Fruit fly (Drosophila melanogaster) whole organism, embryonic: ENCODE measurements around the gene Coq7.
A peak's percentile ranks its signal among the peaks of the same experiment; 100 is the strongest.

Experiments
- ATbp ChIP-seq: fragments of 200-800 bp; sonication (Bioruptor generic); optimal IDR thresholded peaks from 2 replicates; lab custom pipeline; 2017; ENCODE audit warnings: missing biosample characterization, mild to moderate bottlenecking, missing genetic modification characterization, missing genetic modification reagents
- Adf1 ChIP-seq: fragments of 200-800 bp; sonication (Bioruptor generic); IDR thresholded peaks from 2 replicates; pipeline ENCODE4 v1.3.6; 2022; ENCODE audit warnings: missing biosample characterization, missing genetic modification characterization
- CG11456 ChIP-seq: fragments of 200-800 bp; sonication (Bioruptor generic); IDR thresholded peaks from 3 replicates; pipeline ENCODE4 v1.3.6; 2022; ENCODE audit warnings: missing biosample characterization, missing genetic modification characterization
- CG11695 ChIP-seq: fragments of 200-800 bp; sonication (Bioruptor generic); IDR thresholded peaks from 3 replicates; pipeline ENCODE4 v1.3.6; 2022; ENCODE audit warnings: missing biosample characterization, missing genetic modification characterization
- CG12391 ChIP-seq: fragments of 200-800 bp; sonication (Bioruptor generic); optimal IDR thresholded peaks from 3 replicates; lab custom pipeline; 2018; ENCODE audit warnings: missing biosample characterization, mild to moderate bottlenecking, missing genetic modification characterization, moderate library complexity
- CG14441 ChIP-seq: fragments of 200-800 bp; sonication (Bioruptor generic); IDR thresholded peaks from 2 replicates; pipeline ENCODE4 v1.3.6; 2022; ENCODE audit warnings: missing biosample characterization, missing genetic modification characterization
- CG14710 ChIP-seq: fragments of 200-800 bp; sonication (Bioruptor generic); optimal IDR thresholded peaks from 3 replicates; lab custom pipeline; 2019; ENCODE audit warnings: missing biosample characterization, mild to moderate bottlenecking, missing genetic modification characterization, moderate library complexity
- CG15011 ChIP-seq: fragments of 200-800 bp; sonication (Bioruptor generic); optimal IDR thresholded peaks from 3 replicates; lab custom pipeline; 2018; ENCODE audit warnings: missing biosample characterization, mild to moderate bottlenecking, missing genetic modification characterization
- CG1529 ChIP-seq: fragments of 200-800 bp; sonication (Bioruptor generic); optimal IDR thresholded peaks from 3 replicates; lab custom pipeline; 2018; ENCODE audit warnings: missing biosample characterization, missing genetic modification characterization
- CG16815 ChIP-seq: fragments of 200-800 bp; sonication (Bioruptor generic); optimal IDR thresholded peaks from 3 replicates; lab custom pipeline; 2017; ENCODE audit warnings: missing biosample characterization, mild to moderate bottlenecking, missing genetic modification characterization
- CG17361 ChIP-seq: fragments of 200-800 bp; sonication (Bioruptor generic); IDR thresholded peaks from 3 replicates; pipeline ENCODE4 v1.3.6; 2022; ENCODE audit warnings: missing biosample characterization, missing genetic modification characterization
- CG18011 ChIP-seq: fragments of 200-800 bp; sonication (Bioruptor generic); optimal IDR thresholded peaks from 2 replicates; lab custom pipeline; 2017; ENCODE audit warnings: missing biosample characterization, missing genetic modification characterization, mild to moderate bottlenecking, moderate library complexity, missing genotype
- CG18262 ChIP-seq: fragments of 200-800 bp; optimal IDR thresholded peaks from 3 replicates; lab custom pipeline; 2019; ENCODE audit warnings: missing biosample characterization, mild to moderate bottlenecking, missing genetic modification characterization, moderate library complexity
- CG2120 ChIP-seq: fragments of 200-800 bp; sonication (Bioruptor generic); optimal IDR thresholded peaks from 3 replicates; lab custom pipeline; 2016; ENCODE audit warnings: missing biosample characterization, missing genetic modification characterization
- CG31224 ChIP-seq: fragments of 200-800 bp; sonication (Bioruptor generic); IDR thresholded peaks from 2 replicates; pipeline ENCODE4 v1.3.6; 2022; ENCODE audit warnings: missing biosample characterization, missing genetic modification characterization
- CG32767 ChIP-seq: fragments of 200-800 bp; sonication (Bioruptor generic); IDR thresholded peaks from 2 replicates; pipeline ENCODE4 v1.3.6; 2022; ENCODE audit warnings: missing biosample characterization, missing genetic modification characterization
- CG3726 ChIP-seq: fragments of 200-800 bp; sonication (Bioruptor generic); IDR thresholded peaks from 3 replicates; pipeline ENCODE4, ENCODE4 v1.3.6; 2022; ENCODE audit warnings: missing biosample characterization, missing genetic modification characterization
- CG7372 ChIP-seq: fragments of 200-800 bp; sonication (Bioruptor generic); IDR thresholded peaks from 2 replicates; pipeline ENCODE4 v1.3.6; 2022; ENCODE audit warnings: missing biosample characterization, missing genetic modification characterization
- CG8281 ChIP-seq: fragments of 200-800 bp; sonication (Bioruptor generic); optimal IDR thresholded peaks from 2 replicates; lab custom pipeline; 2018; ENCODE audit warnings: missing biosample characterization, mild to moderate bottlenecking, missing genetic modification characterization, moderate library complexity
- Chrac-16 ChIP-seq: fragments of 200-800 bp; sonication (Bioruptor generic); optimal IDR thresholded peaks from 3 replicates; lab custom pipeline; 2016; ENCODE audit warnings: missing biosample characterization, missing genetic modification characterization
- Fer2 ChIP-seq: fragments of 200-800 bp; sonication (Bioruptor generic); optimal IDR thresholded peaks from 2 replicates; lab custom pipeline; 2018; ENCODE audit warnings: missing biosample characterization, mild to moderate bottlenecking, missing genetic modification characterization, moderate library complexity
- HHEX ChIP-seq: fragments of 200-800 bp; sonication (Bioruptor generic); optimal IDR thresholded peaks from 3 replicates; lab custom pipeline; 2017; ENCODE audit warnings: missing biosample characterization, mild to moderate bottlenecking, missing genetic modification characterization, missing genetic modification reagents
- MBD-R2 ChIP-seq: fragments of 200-800 bp; sonication (Bioruptor generic); IDR thresholded peaks from 2 replicates; pipeline ENCODE4 v1.3.6; 2022; ENCODE audit warnings: missing biosample characterization, missing genetic modification characterization
- Nf-YA ChIP-seq: fragments of 200-800 bp; sonication (Bioruptor generic); IDR thresholded peaks from 2 replicates; pipeline ENCODE4 v1.3.6; 2022; ENCODE audit warnings: missing biosample characterization, missing genetic modification characterization
- Nf-YC ChIP-seq: fragments of 200-800 bp; optimal IDR thresholded peaks from 3 replicates; lab custom pipeline; 2019; ENCODE audit warnings: missing biosample characterization, mild to moderate bottlenecking, missing genetic modification characterization, moderate library complexity
- Tbp ChIP-seq: fragments of >200 bp; optimal IDR thresholded peaks from 2 replicates; lab custom pipeline; 2018; ENCODE audit warnings: missing biosample characterization, missing genetic modification characterization
- Usf ChIP-seq: fragments of 200-800 bp; sonication (Bioruptor generic); optimal IDR thresholded peaks from 2 replicates; lab custom pipeline; 2017; ENCODE audit warnings: missing genotype, missing biosample characterization, missing genetic modification characterization
- abd-A ChIP-seq: fragments of 200-800 bp; sonication (Bioruptor generic); optimal IDR thresholded peaks from 3 replicates; lab custom pipeline; 2019; ENCODE audit warnings: missing biosample characterization, mild to moderate bottlenecking, missing genetic modification characterization, moderate library complexity
- amos ChIP-seq: fragments of 200-800 bp; sonication (Bioruptor generic); IDR thresholded peaks from 2 replicates; pipeline ENCODE4 v1.3.6; 2022; ENCODE audit warnings: missing biosample characterization, missing genetic modification characterization; ENCODE audit not compliant: partially characterized antibody
- bigmax ChIP-seq: fragments of 200-800 bp; sonication (Bioruptor generic); optimal IDR thresholded peaks from 2 replicates; lab custom pipeline; 2018; ENCODE audit warnings: missing biosample characterization, mild to moderate bottlenecking, missing genetic modification characterization
- chm ChIP-seq: fragments of 200-800 bp; sonication (Bioruptor generic); IDR thresholded peaks from 2 replicates; pipeline ENCODE4 v1.3.6; 2022; ENCODE audit warnings: missing biosample characterization, missing genetic modification characterization
- dati ChIP-seq: fragments of 200-800 bp; sonication (Bioruptor generic); IDR thresholded peaks from 2 replicates; pipeline ENCODE4 v1.3.6; 2022; ENCODE audit warnings: missing biosample characterization, missing genetic modification characterization
- dm ChIP-seq: fragments of 200-800 bp; sonication (Bioruptor generic); optimal IDR thresholded peaks from 3 replicates; lab custom pipeline; 2016; ENCODE audit warnings: missing biosample characterization, missing genetic modification characterization
- dmrt11E ChIP-seq: fragments of 200-800 bp; sonication (Bioruptor generic); optimal IDR thresholded peaks from 3 replicates; lab custom pipeline; 2018; ENCODE audit warnings: missing biosample characterization, mild to moderate bottlenecking, missing genetic modification characterization, moderate library complexity
- dmrt99B ChIP-seq: fragments of 200-800 bp; sonication (Bioruptor generic); optimal IDR thresholded peaks from 2 replicates; lab custom pipeline; 2018; ENCODE audit warnings: missing biosample characterization, mild to moderate bottlenecking, missing genetic modification characterization, moderate library complexity
- ewg ChIP-seq: fragments of 200-800 bp; sonication (Bioruptor generic); optimal IDR thresholded peaks from 3 replicates; lab custom pipeline; 2017; ENCODE audit warnings: mild to moderate bottlenecking, missing biosample characterization, missing genetic modification reagents, missing genetic modification characterization
- fd3F ChIP-seq: fragments of 200-800 bp; sonication (Bioruptor generic); optimal IDR thresholded peaks from 2 replicates; lab custom pipeline; 2018; ENCODE audit warnings: missing biosample characterization, mild to moderate bottlenecking, missing genetic modification characterization, moderate library complexity
- ftz-f1 ChIP-seq: fragments of 200-800 bp; sonication (Bioruptor generic); optimal IDR thresholded peaks from 2 replicates; lab custom pipeline; 2016; ENCODE audit warnings: missing biosample characterization, missing genetic modification characterization
- gce ChIP-seq: fragments of 200-800 bp; sonication (Bioruptor generic); IDR thresholded peaks from 3 replicates; pipeline ENCODE4 v1.3.6; 2022; ENCODE audit warnings: missing biosample characterization, missing genetic modification characterization
- gsb-n ChIP-seq: fragments of 200-800 bp; sonication (Bioruptor generic); optimal IDR thresholded peaks from 3 replicates; lab custom pipeline; 2018; ENCODE audit warnings: missing biosample characterization, mild to moderate bottlenecking, missing genetic modification characterization
- lilli ChIP-seq: fragments of 200-800 bp; sonication (Bioruptor generic); optimal IDR thresholded peaks from 3 replicates; lab custom pipeline; 2016; ENCODE audit warnings: missing biosample characterization, missing genetic modification characterization
- nerfin-1 ChIP-seq: fragments of 200-800 bp; sonication (Bioruptor generic); optimal IDR thresholded peaks from 3 replicates; lab custom pipeline; 2019; ENCODE audit warnings: missing biosample characterization, mild to moderate bottlenecking, missing genetic modification characterization, moderate library complexity
- nom ChIP-seq: fragments of 200-800 bp; sonication (Bioruptor generic); optimal IDR thresholded peaks from 2 replicates; lab custom pipeline; 2017; ENCODE audit warnings: missing biosample characterization, missing genetic modification characterization, mild to moderate bottlenecking, moderate library complexity, missing genetic modification reagents
- pb ChIP-seq: fragments of 200-800 bp; sonication (Bioruptor generic); optimal IDR thresholded peaks from 3 replicates; lab custom pipeline; 2016; ENCODE audit warnings: missing biosample characterization, missing genetic modification characterization
- sc ChIP-seq, 3 experiments: fragments of >200 bp in 2 of 3; fragments of 200-800 bp in 1 of 3; sonication (Bioruptor generic) in 1 of 3; optimal IDR thresholded peaks; 2 replicates in 2 of 3; 3 replicates in 1 of 3; lab custom pipeline; 2017; ENCODE audit warnings: mild to moderate bottlenecking in 1 of 3, missing biosample characterization in 1 of 3, missing genetic modification characterization in 1 of 3, missing genetic modification reagents in 1 of 3
- sug ChIP-seq: fragments of 200-800 bp; optimal IDR thresholded peaks from 2 replicates; lab custom pipeline; 2019; ENCODE audit warnings: missing biosample characterization, mild to moderate bottlenecking, missing genetic modification characterization, moderate library complexity
- toy ChIP-seq: fragments of 200-800 bp; sonication (Bioruptor generic); IDR thresholded peaks from 2 replicates; pipeline ENCODE4 v1.3.6; 2022; ENCODE audit warnings: missing biosample characterization, missing genetic modification characterization
- twi ChIP-seq: fragments of 200-800 bp; optimal IDR thresholded peaks from 2 replicates; lab custom pipeline; 2019; ENCODE audit warnings: missing biosample characterization, mild to moderate bottlenecking, missing genetic modification characterization, moderate library complexity
- vvl ChIP-seq: fragments of 200-800 bp; sonication (Bioruptor generic); IDR thresholded peaks from 2 replicates; pipeline ENCODE4 v1.3.6; 2022; ENCODE audit warnings: missing biosample characterization, missing genetic modification characterization
- z ChIP-seq: fragments of 200-800 bp; sonication (Bioruptor generic); IDR thresholded peaks from 3 replicates; pipeline ENCODE4 v1.3.6; 2022; ENCODE audit warnings: missing biosample characterization, missing genetic modification characterization
- zfh1 ChIP-seq: fragments of 200-800 bp; sonication (Bioruptor generic); IDR thresholded peaks from 3 replicates; pipeline ENCODE4 v1.3.6; 2022; ENCODE audit warnings: missing biosample characterization, missing genetic modification characterization

The Coq7 gene

DNA sequence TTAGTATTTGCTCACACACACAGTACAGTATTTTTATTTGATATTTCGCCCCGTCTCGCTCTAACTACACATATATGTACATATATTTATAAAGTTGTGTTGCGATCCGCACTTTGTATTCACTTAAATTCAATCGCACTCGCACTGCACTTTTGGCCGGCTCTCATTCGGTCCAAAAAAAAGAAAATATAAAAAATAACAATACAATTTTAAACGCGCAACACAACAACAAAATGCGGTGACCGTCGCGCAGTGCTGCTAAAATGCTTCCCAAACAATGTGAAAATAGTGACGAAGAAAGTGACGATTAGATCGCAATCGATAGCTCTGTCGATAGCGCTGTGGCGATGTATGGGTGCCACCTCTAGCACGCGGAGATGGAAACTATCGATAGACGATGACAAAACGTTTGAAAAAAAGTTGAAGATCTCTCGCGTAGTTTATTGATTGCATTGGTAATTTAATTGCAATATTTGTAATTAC lies 32.3 kb downstream of the Coq7 start, which contains the start of the genes C3G and pod1 (continued):
- TF ChIP-seq zfh1 (GFP tag; lab: Robert Waterston, UW) (0 out of 3 replicates have a peak, but pooled peaks have one; percentile 40), vvl (GFP tag; lab: Robert Waterston, UW) (peak; percentile 56; the same call in 1 of the 2 replicates), amos (peak; percentile 100), abd-A (tag; lab: Kevin White, UChicago) (peak; percentile 11), CG14441 (no peak), bigmax (GFP tag; lab: Kevin White, UChicago) (no peak), CG7372 (GFP tag; lab: Robert Waterston, UW) (no peak), chm (GFP tag; lab: Robert Waterston, UW) (no peak), nerfin-1 (peak; percentile 23), twi (tag; lab: Kevin White, UChicago) (no peak), z (GFP tag; lab: Robert Waterston, UW) (no peak), CG18262 (no peak), CG8281 (tag; lab: Kevin White, UChicago) (no peak), CG17361 (GFP tag; lab: Robert Waterston, UW) (no peak), sug (peak; percentile 58), Adf1 (GFP tag; lab: Robert Waterston, UW) (no peak), dmrt99B (tag; lab: Kevin White, UChicago) (no peak), dm (no peak), ATbp (GFP tag; lab: Kevin White, UChicago) (no peak), HHEX (GFP tag; lab: Kevin White, UChicago) (no peak), lilli (peak; percentile 54), dmrt11E (tag; lab: Kevin White, UChicago) (no peak), CG18011 (GFP tag; lab: Kevin White, UChicago) (peak; percentile 23), CG12391 (tag; lab: Kevin White, UChicago) (peak; percentile 58), gsb-n (tag; lab: Kevin White, UChicago) (no peak), pb (GFP tag; lab: Kevin White, UChicago) (peak; percentile 26), CG11695 (no peak), ftz-f1 (GFP tag; lab: Kevin White, UChicago) (peak; percentile 45), CG11456 (GFP tag; lab: Robert Waterston, UW) (peak; percentile 76; the same call in 2 of the 3 replicates), CG16815 (no peak), CG14710 (peak; percentile 55), Usf (GFP tag; lab: Kevin White, UChicago) (no peak), dati (GFP tag; lab: Robert Waterston, UW) (no peak), MBD-R2 (GFP tag; lab: Robert Waterston, UW) (peak; percentile 69), CG31224 (no peak), CG2120 (GFP tag; lab: Kevin White, UChicago) (peak; percentile 53), sc (optimal IDR thresholded peaks at IDR 0.05; lab: Kevin White, UChicago) (no peak), sc (GFP tag; optimal IDR thresholded peaks at IDR 0.05; lab: Kevin White, UChicago) (no peak), Fer2 (tag; lab: Kevin White, UChicago) (no peak), Nf-YA (GFP tag; lab: Robert Waterston, UW) (no peak), Chrac-16 (peak; percentile 31), CG1529 (GFP tag; lab: Kevin White, UChicago) (no peak), gce (GFP tag; lab: Robert Waterston, UW) (no peak), CG3726 (GFP tag; lab: Robert Waterston, UW) (no peak), nom (GFP tag; lab: Kevin White, UChicago) (no peak), ewg (peak; percentile 48), toy (no peak), CG15011 (GFP tag; lab: Kevin White, UChicago) (no peak), fd3F (GFP tag; lab: Kevin White, UChicago) (no peak), Nf-YC (peak; percentile 45), Tbp (GFP tag; lab: Kevin White, UChicago) (no peak), CG32767 (no peak)
